Fruit fly (Drosophila melanogaster) whole organism, prepupa: Measurements from ENCODE around the gene CG33285.

ENCODE experiments used
- Hr39 ChIP-seq: fragments of 200-800 bp; sonication (Bioruptor generic); optimal IDR thresholded peaks from 2 replicates; lab custom pipeline; 2016; ENCODE audit warnings: missing biosample characterization, missing genetic modification characterization
- dac ChIP-seq: fragments of 200-800 bp; sonication (Bioruptor generic); optimal IDR thresholded peaks from 2 replicates; lab custom pipeline; 2017; ENCODE audit warnings: missing biosample characterization, mild to moderate bottlenecking, missing genetic modification characterization
- ss ChIP-seq, 2 experiments: fragments of 200-800 bp; sonication (Bioruptor generic); optimal IDR thresholded peaks; 2 replicates in 1 of 2; 3 replicates in 1 of 2; lab custom pipeline; 2017 to 2018; ENCODE audit warnings: mild to moderate bottlenecking in 2 of 2, missing biosample characterization in 2 of 2, missing genetic modification characterization in 2 of 2, moderate library complexity in 1 of 2

dm6 chr3L:21104338-21105018, 15.7 kb upstream of the CG33285 start:
- no peak for TF ChIP-seq dac (GFP tag; lab: Kevin White, UChicago)
- TF ChIP-seq Hr39 (GFP tag; lab: Kevin White, UChicago): peak; percentile 24
- TF ChIP-seq ss (GFP tag; optimal IDR thresholded peaks at IDR 0.05; lab: Kevin White, UChicago): peak in 1 of 2 experiments; percentile 19
